Fruit fly (Drosophila melanogaster): ENCODE results near the gene CG12541.

CG12541 gene

DNA sequence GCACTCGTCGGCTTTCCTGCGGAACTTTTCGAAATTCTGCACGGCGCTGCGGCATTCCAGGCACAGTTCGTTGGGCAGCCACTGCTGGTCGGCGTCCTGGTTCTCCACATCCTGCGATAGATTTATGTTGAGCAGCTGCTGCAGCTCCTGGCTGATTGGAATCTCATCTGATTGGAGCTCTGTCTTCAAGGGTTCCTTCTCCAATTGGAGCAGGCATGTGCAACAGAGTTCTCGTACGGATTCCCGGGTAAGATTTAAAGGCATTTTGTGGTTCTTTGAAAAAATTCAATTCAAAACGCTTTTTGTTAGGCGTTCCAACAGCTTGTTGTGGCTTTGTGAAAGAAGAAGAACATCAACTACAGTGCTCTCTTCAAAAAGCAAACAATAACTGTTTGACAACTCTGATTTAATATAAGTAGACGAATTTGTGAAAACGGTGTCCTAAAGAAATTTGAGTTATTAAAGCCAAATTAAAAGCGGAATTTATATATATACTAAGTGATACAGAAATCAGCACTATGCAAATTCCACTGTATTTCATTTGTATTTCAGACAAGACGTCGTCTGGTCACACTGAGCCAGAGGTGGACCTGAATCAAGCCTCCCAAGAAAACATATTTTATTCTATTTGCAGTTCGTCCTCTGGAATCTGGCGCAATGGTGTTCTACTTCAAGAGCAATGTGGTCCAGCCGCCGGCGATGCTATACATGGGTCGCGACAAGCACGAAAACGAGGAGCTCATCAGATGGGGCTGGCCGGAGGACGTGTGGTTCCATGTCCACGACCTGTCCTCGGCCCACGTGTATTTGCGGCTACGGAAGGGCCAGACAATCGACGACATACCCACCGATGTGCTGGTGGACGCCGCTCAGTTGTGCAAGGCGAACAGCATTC, 52.3 kb downstream of the CG12541 start, which contains the start of the genes CG3032 and CG4593 (continued):
- TF ChIP-seq Sox14 (GFP tag; optimal IDR thresholded peaks at IDR 0.05) (peak; percentile 94), CG31627 (GFP tag; optimal IDR thresholded peaks at IDR 0.05) (peak; percentile 90), Met (GFP tag; optimal IDR thresholded peaks at IDR 0.05) (peak; percentile 88), CG10669 (GFP tag; optimal IDR thresholded peaks at IDR 0.05) (peak; percentile 86), topi (GFP tag; optimal IDR thresholded peaks at IDR 0.05) (peak; percentile 89), CG16779 (tag; optimal IDR thresholded peaks at IDR 0.05) (peak; percentile 71), dac (GFP tag; optimal IDR thresholded peaks at IDR 0.05) (peak; percentile 84), CG11902 (GFP tag; optimal IDR thresholded peaks at IDR 0.05) (peak; percentile 83), CG8319 (GFP tag; optimal IDR thresholded peaks at IDR 0.05) (peak; percentile 72), Eip75B (GFP tag; optimal IDR thresholded peaks at IDR 0.05) (peak; percentile 81), CG6808 (GFP tag; optimal IDR thresholded peaks at IDR 0.05) (peak; percentile 57), dsx (GFP tag; optimal IDR thresholded peaks at IDR 0.05; ENCODE audit: poor library complexity, severe bottlenecking) (peak; percentile 79), CG3919 (GFP tag; optimal IDR thresholded peaks at IDR 0.05) (peak; percentile 92), lz (GFP tag; optimal IDR thresholded peaks at IDR 0.05) (peak; percentile 91), CG8119 (GFP tag; IDR thresholded peaks at IDR 0.05) (peak; percentile 91)

DNA sequence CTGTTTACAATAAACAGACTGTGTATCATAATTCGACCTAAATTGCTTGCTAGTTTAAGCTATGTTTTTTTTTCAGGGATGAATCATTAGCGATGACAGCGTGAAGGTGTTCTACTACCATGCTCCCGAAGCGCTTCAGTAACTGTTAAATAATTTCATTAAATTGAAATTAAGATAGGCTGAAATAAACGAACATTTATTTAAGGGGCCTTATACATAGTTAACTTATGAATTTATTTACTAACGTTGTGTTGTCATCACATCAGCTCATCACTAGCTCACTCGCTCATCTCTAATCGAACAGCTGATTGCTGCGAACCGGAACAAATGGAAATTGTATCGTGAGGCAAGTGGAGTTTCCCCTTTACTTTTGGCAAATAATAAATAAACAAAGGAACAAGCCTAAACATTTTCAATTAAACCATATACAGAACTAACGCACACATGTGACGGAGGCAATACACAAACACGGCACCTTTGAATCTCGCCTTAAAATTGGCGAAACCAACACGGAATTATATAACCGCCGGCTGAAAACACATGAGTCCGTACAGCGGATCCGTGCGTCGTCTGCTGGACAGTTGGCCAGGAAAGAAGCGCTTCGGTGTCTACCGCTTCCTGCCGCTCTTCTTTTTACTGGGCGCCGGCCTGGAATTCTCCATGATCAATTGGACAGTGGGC, 54.6 kb downstream of the CG12541 start, which contains the start of the genes cm, sloth1 and sloth2:
Gene cm, minus strand, starts transcription at position 83 of the 681 bp plus-strand sequence.
Gene sloth1, plus strand, starts transcription at position 295 of the 681 bp plus-strand sequence.
Gene sloth2, plus strand, starts transcription at position 295 of the 681 bp plus-strand sequence.
- peak; percentile 93 for TF ChIP-seq lz (GFP tag; optimal IDR thresholded peaks at IDR 0.05)
- peak; percentile 68 for TF ChIP-seq CG11902 (GFP tag; optimal IDR thresholded peaks at IDR 0.05)
- TF ChIP-seq Eip78C (GFP tag): peak; percentile 95
- TF ChIP-seq CG8319 (GFP tag; optimal IDR thresholded peaks at IDR 0.05): peak; percentile 63
- peak; percentile 90 for TF ChIP-seq CG10631 (GFP tag; optimal IDR thresholded peaks at IDR 0.05)
- peak; percentile 87 for TF ChIP-seq cyc (GFP tag; optimal IDR thresholded peaks at IDR 0.05)
- no peak for TF ChIP-seq CG16779 (tag; optimal IDR thresholded peaks at IDR 0.05)
- peak; percentile 74 for TF ChIP-seq Lpt (GFP tag; optimal IDR thresholded peaks at IDR 0.05)
- TF ChIP-seq CG32006 (GFP tag; optimal IDR thresholded peaks at IDR 0.05): peak; percentile 78
- peak; percentile 84 for TF ChIP-seq CG3919 (GFP tag; optimal IDR thresholded peaks at IDR 0.05)
- peak; percentile 85 for TF ChIP-seq Sox102F (GFP tag; optimal IDR thresholded peaks at IDR 0.05)
- peak; percentile 59 for TF ChIP-seq CG4318 (GFP tag; optimal IDR thresholded peaks at IDR 0.05)
- TF ChIP-seq Ets21C (GFP tag; optimal IDR thresholded peaks at IDR 0.05): peak; percentile 87
- TF ChIP-seq svp (GFP tag): peak; percentile 97
- TF ChIP-seq CG7368 (GFP tag; optimal IDR thresholded peaks at IDR 0.05): peak; percentile 68
- TF ChIP-seq spab (GFP tag; optimal IDR thresholded peaks at IDR 0.05): peak; percentile 50
- peak; percentile 87 for TF ChIP-seq CG6163 (GFP tag; IDR thresholded peaks at IDR 0.05)
- peak; percentile 66 for TF ChIP-seq fd59A (GFP tag; optimal IDR thresholded peaks at IDR 0.05)
- TF ChIP-seq Hr39 (GFP tag; optimal IDR thresholded peaks at IDR 0.05): peak; percentile 91
- TF ChIP-seq Eip75B (GFP tag; optimal IDR thresholded peaks at IDR 0.05): peak; percentile 85
- peak; percentile 84 for TF ChIP-seq net (GFP tag; optimal IDR thresholded peaks at IDR 0.05)
- peak; percentile 84 for TF ChIP-seq CG34406 (GFP tag; optimal IDR thresholded peaks at IDR 0.05)
- peak; percentile 76 for TF ChIP-seq CG10669 (GFP tag; optimal IDR thresholded peaks at IDR 0.05)
- peak; percentile 93 for TF ChIP-seq CG31627 (GFP tag; optimal IDR thresholded peaks at IDR 0.05)
- TF ChIP-seq CG8632 (GFP tag; optimal IDR thresholded peaks at IDR 0.05): peak; percentile 84
- peak; percentile 96 for TF ChIP-seq CG3032 (tag; optimal IDR thresholded peaks at IDR 0.05)
- TF ChIP-seq fd85E (GFP tag; optimal IDR thresholded peaks at IDR 0.05): no peak
- TF ChIP-seq vri (GFP tag; optimal IDR thresholded peaks at IDR 0.05): peak; percentile 87
- TF ChIP-seq topi (GFP tag; optimal IDR thresholded peaks at IDR 0.05): peak; percentile 87
- peak; percentile 91 for TF ChIP-seq acj6 (GFP tag; optimal IDR thresholded peaks at IDR 0.05)
- peak; percentile 91 for TF ChIP-seq OdsH (GFP tag; optimal IDR thresholded peaks at IDR 0.05)
- peak; percentile 84 for TF ChIP-seq CG6792 (GFP tag; optimal IDR thresholded peaks at IDR 0.05)
- peak; percentile 62 for TF ChIP-seq fkh (GFP tag; optimal IDR thresholded peaks at IDR 0.05)
- peak; percentile 74 for TF ChIP-seq CG15336 (GFP tag; IDR thresholded peaks at IDR 0.05)
- peak; percentile 76 for TF ChIP-seq dac (GFP tag; optimal IDR thresholded peaks at IDR 0.05)
- TF ChIP-seq dsx (GFP tag; optimal IDR thresholded peaks at IDR 0.05; ENCODE audit: poor library complexity, severe bottlenecking): peak; percentile 74
- peak; percentile 70 to 82 for TF ChIP-seq salr (GFP tag; optimal IDR thresholded peaks at IDR 0.05)
- TF ChIP-seq Ets96B (tag; optimal IDR thresholded peaks at IDR 0.05): peak; percentile 72
- TF ChIP-seq Blimp-1 (GFP tag; optimal IDR thresholded peaks at IDR 0.05): peak; percentile 29
- peak; percentile 91 for TF ChIP-seq Smox (GFP tag; optimal IDR thresholded peaks at IDR 0.05)
- TF ChIP-seq CG8119 (GFP tag; IDR thresholded peaks at IDR 0.05): peak; percentile 79
